Fruit fly (Drosophila melanogaster): ENCODE results near the gene CG15760.
A peak's percentile ranks its signal among the peaks of the same experiment; 100 is the strongest.

The CG15760 gene

DNA sequence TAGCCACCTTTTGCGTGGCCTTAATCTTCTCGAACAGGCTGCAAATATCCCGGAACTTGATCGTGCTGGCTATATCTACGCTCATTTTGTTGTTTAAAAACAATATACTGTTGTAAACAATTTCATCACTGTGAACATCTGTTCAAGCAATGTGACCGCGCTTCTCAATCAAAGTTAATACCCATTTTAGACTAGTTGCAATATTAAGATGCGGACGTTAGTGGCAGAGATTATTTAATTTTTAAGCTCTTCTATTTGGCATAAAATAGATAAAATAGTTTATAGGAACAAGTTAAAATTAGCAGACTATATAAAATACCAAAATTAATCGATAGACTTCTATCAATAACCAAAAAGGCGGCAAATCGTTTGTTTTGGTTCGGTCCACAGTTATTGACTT, 1.8 kb upstream of the CG15760 start, which contains the start of the genes DNAlig4 and CG11164 (continued):
- TF ChIP-seq Pdp1 (GFP tag; optimal IDR thresholded peaks at IDR 0.05) (no peak), Bteb2 (GFP tag; optimal IDR thresholded peaks at IDR 0.05) (no peak), CG2116 (GFP tag; optimal IDR thresholded peaks at IDR 0.05) (peak; percentile 45), Awh (GFP tag; IDR thresholded peaks at IDR 0.05) (no peak), gsb (GFP tag; IDR thresholded peaks at IDR 0.05) (no peak), unc-4 (GFP tag; IDR thresholded peaks at IDR 0.05; ENCODE audit: partially characterized antibody) (peak; percentile 23; the same call in 1 of the 2 replicates), en (GFP tag; optimal IDR thresholded peaks at IDR 0.05) (no peak), CG34224 (GFP tag; IDR thresholded peaks at IDR 0.05; ENCODE audit: partially characterized antibody) (peak; percentile 31; the same call in 1 of the 3 replicates), Neu2 (GFP tag; optimal IDR thresholded peaks at IDR 0.05; ENCODE audit: borderline replicate concordance) (no peak), aop (GFP tag; IDR thresholded peaks at IDR 0.05) (no peak), kah (GFP tag; optimal IDR thresholded peaks at IDR 0.05) (no peak), CG16815 (GFP tag; optimal IDR thresholded peaks at IDR 0.05) (no peak), dan (GFP tag; IDR thresholded peaks at IDR 0.05) (no peak), tin (GFP tag; optimal IDR thresholded peaks at IDR 0.05) (no peak), CG17359 (tag; optimal IDR thresholded peaks at IDR 0.05) (no peak), salm (tag; optimal IDR thresholded peaks at IDR 0.05) (no peak), E2f2 (GFP tag; IDR thresholded peaks at IDR 0.05) (peak; percentile 64), CG2120 (GFP tag; optimal IDR thresholded peaks at IDR 0.05) (no peak), lbe (GFP tag; optimal IDR thresholded peaks at IDR 0.05) (no peak), C15 (GFP tag; IDR thresholded peaks at IDR 0.05) (no peak), CG12071 (GFP tag; optimal IDR thresholded peaks at IDR 0.05) (no peak), hkb (optimal IDR thresholded peaks at IDR 0.05) (no peak), hkb (GFP tag; IDR thresholded peaks at IDR 0.05) (no peak), CG8924 (tag; optimal IDR thresholded peaks at IDR 0.05) (no peak), CG13296 (GFP tag; optimal IDR thresholded peaks at IDR 0.05) (no peak), ab (GFP tag; optimal IDR thresholded peaks at IDR 0.05) (no peak), CG18599 (GFP tag; optimal IDR thresholded peaks at IDR 0.05) (no peak), CG30431 (GFP tag; optimal IDR thresholded peaks at IDR 0.05) (no peak), Six4 (GFP tag; optimal IDR thresholded peaks at IDR 0.05) (no peak), Dfd (GFP tag; optimal IDR thresholded peaks at IDR 0.05) (no peak), CkIIα-i1 (GFP tag; IDR thresholded peaks at IDR 0.05) (no peak), CG11560 (tag; IDR thresholded peaks at IDR 0.05) (no peak), repo (GFP tag; optimal IDR thresholded peaks at IDR 0.05) (no peak), CG4707 (GFP tag; optimal IDR thresholded peaks at IDR 0.05) (no peak), sug (tag; optimal IDR thresholded peaks at IDR 0.05) (no peak), NC2β (GFP tag; optimal IDR thresholded peaks at IDR 0.05) (no peak), BEAF-32 (GFP tag; optimal IDR thresholded peaks at IDR 0.05) (peak; percentile 33), CG18011 (GFP tag; optimal IDR thresholded peaks at IDR 0.05) (no peak), pan (optimal IDR thresholded peaks at IDR 0.05) (no peak), pan (GFP tag; optimal IDR thresholded peaks at IDR 0.05 in 1 of 2, IDR thresholded peaks at IDR 0.05 in 1 of 2) (no peak), Hr51 (GFP tag; optimal IDR thresholded peaks at IDR 0.05) (no peak), wek (GFP tag; optimal IDR thresholded peaks at IDR 0.05) (no peak), Xrp1 (GFP tag; IDR thresholded peaks at IDR 0.05) (no peak), zfh2 (GFP tag; optimal IDR thresholded peaks at IDR 0.05) (no peak), CG9797 (GFP tag; optimal IDR thresholded peaks at IDR 0.05) (peak; percentile 33)
